Worm (Caenorhabditis elegans) whole organism, mixed stage, embryonic: ENCODE measurements around the gene nhr-140.

Experiments used
- bed-3 ChIP-seq: fragments of 200-800 bp; sonication (Bioruptor generic); optimal IDR thresholded peaks from 3 replicates; lab custom pipeline; 2018; ENCODE audit warnings: mild to moderate bottlenecking, missing genetic modification characterization, moderate library complexity, missing compliant biosample characterization
- blmp-1 ChIP-seq: fragments of 150-350 bp; optimal IDR thresholded peaks from 2 replicates; lab custom pipeline; 2014; ENCODE audit warnings: missing biosample characterization, missing genetic modification characterization
- mep-1 ChIP-seq: fragments of 150-350 bp; optimal IDR thresholded peaks from 2 replicates; lab custom pipeline; 2017; ENCODE audit warnings: missing biosample characterization, missing genetic modification reagents, missing genetic modification characterization, inconsistent platforms
- pha-4 ChIP-seq: fragments of 150-350 bp; optimal IDR thresholded peaks from 2 replicates; lab custom pipeline; 2018; ENCODE audit warnings: missing biosample characterization, missing genetic modification reagents, missing genetic modification characterization
- sem-2 ChIP-seq: fragments of 200-800 bp; sonication (Bioruptor generic); optimal IDR thresholded peaks from 2 replicates; lab custom pipeline; 2018; ENCODE audit warnings: mild to moderate bottlenecking, missing genetic modification characterization, missing compliant biosample characterization
- snpc-4 ChIP-seq: fragments of 150-350 bp; optimal IDR thresholded peaks from 2 replicates; lab custom pipeline; 2014; ENCODE audit warnings: missing biosample characterization, missing genetic modification characterization

DNA sequence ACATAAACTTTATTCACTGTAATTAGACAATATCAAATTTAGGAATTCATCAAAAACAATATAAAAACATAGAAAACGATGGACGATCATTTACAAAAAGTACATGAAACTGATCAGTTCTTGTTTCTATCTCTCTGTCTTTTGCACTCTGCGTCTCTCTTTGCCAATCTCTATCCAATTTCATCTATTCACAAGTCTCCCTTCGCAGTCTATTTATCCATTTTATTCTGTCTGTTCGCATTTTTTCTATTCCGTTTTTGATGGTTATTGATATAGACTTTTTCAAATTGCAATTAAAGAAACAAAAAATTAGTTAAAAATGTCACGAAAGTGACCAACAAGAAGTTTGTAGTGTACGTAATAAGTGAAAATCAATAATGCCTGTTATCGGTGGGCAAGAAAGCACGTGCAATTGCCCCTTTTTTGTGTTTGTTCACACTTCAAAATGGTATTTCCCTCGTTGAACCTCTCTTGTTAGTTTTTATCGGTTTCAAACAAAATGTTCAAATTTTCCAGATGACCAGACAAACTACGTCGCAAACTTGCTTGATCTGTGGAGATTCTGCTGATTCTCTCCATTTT is 8.9 kb upstream of the nhr-140 start, which contains the start of gene nhr-42:
- TF ChIP-seq blmp-1 (tag; lab: Kevin White, UChicago) (no peak), mep-1 (tag; lab: Kevin White, UChicago) (no peak), sem-2 (GFP tag; lab: Kevin White, UChicago) (no peak), bed-3 (GFP tag; lab: Kevin White, UChicago) (no peak), snpc-4 (tag; lab: Kevin White, UChicago) (no peak), pha-4 (tag; lab: Kevin White, UChicago) (no peak)
